Fruit fly (Drosophila melanogaster) whole organism, wandering third instar larva: ENCODE measurements around the gene kkv.

Experiments
- CG32264 ChIP-seq: fragments of 200-800 bp; sonication (Bioruptor generic); optimal IDR thresholded peaks from 2 replicates; lab custom pipeline; 2016; ENCODE audit warnings: missing biosample characterization, missing genetic modification characterization
- CG9705 ChIP-seq: fragments of 200-800 bp; sonication (Bioruptor generic); optimal IDR thresholded peaks from 2 replicates; lab custom pipeline; 2018; ENCODE audit warnings: missing biosample characterization, mild to moderate bottlenecking, missing genetic modification characterization
- Hr78 ChIP-seq: fragments of >200 bp; optimal IDR thresholded peaks from 2 replicates; lab custom pipeline; 2017; ENCODE audit warnings: missing biosample characterization, missing genetic modification characterization
- Myc ChIP-seq: fragments of >200 bp; optimal IDR thresholded peaks from 2 replicates; lab custom pipeline; 2017
- OdsH ChIP-seq: fragments of 200-800 bp; sonication (Bioruptor generic); optimal IDR thresholded peaks from 2 replicates; lab custom pipeline; 2016; ENCODE audit warnings: missing biosample characterization, mild to moderate bottlenecking, missing genetic modification characterization
- brk ChIP-seq: fragments of 200-800 bp; sonication (Bioruptor generic); optimal IDR thresholded peaks from 2 replicates; lab custom pipeline; 2016; ENCODE audit warnings: missing biosample characterization, mild to moderate bottlenecking, missing genetic modification characterization
- dsf ChIP-seq: sonication (Bioruptor generic); optimal IDR thresholded peaks from 2 replicates; lab custom pipeline; 2016; ENCODE audit warnings: missing biosample characterization, missing genetic modification characterization, borderline replicate concordance
- fru ChIP-seq: fragments of 200-800 bp; sonication (Bioruptor generic); optimal IDR thresholded peaks from 3 replicates; lab custom pipeline; 2016; ENCODE audit warnings: missing biosample characterization, mild to moderate bottlenecking, missing genetic modification characterization
- h ChIP-seq: fragments of 200-800 bp; sonication (Bioruptor generic); optimal IDR thresholded peaks from 3 replicates; lab custom pipeline; 2016; ENCODE audit warnings: missing biosample characterization, mild to moderate bottlenecking, missing genetic modification characterization
- jim ChIP-seq: fragments of 175-275, 200-325 bp; sonication (Bioruptor generic); optimal IDR thresholded peaks from 2 replicates; lab custom pipeline; 2016; ENCODE audit warnings: missing biosample characterization, mild to moderate bottlenecking, missing genetic modification characterization
- lola ChIP-seq: fragments of >200 bp; optimal IDR thresholded peaks from 2 replicates; lab custom pipeline; 2017; ENCODE audit warnings: missing biosample characterization, missing genetic modification characterization
- psq ChIP-seq: fragments of 200-800 bp; sonication (Bioruptor generic); optimal IDR thresholded peaks from 3 replicates; lab custom pipeline; 2017; ENCODE audit warnings: missing biosample characterization, mild to moderate bottlenecking, missing genetic modification characterization, moderate library complexity
- sage ChIP-seq: fragments of 200-800 bp; sonication (Bioruptor generic); optimal IDR thresholded peaks from 2 replicates; lab custom pipeline; 2016; ENCODE audit warnings: missing biosample characterization, mild to moderate bottlenecking, missing genetic modification characterization
- usp ChIP-seq: fragments of >200 bp; optimal IDR thresholded peaks from 2 replicates; lab custom pipeline; 2017; ENCODE audit warnings: missing biosample characterization, missing genetic modification characterization

- TF ChIP-seq psq (no peak), lola (GFP tag; lab: Kevin White, UChicago) (no peak), brk (GFP tag; lab: Kevin White, UChicago) (no peak), Myc (lab: Kevin White, UChicago) (no peak), jim (no peak), sage (GFP tag; lab: Kevin White, UChicago) (no peak), CG32264 (no peak), h (GFP tag; lab: Kevin White, UChicago) (no peak), OdsH (GFP tag; lab: Kevin White, UChicago) (no peak), usp (GFP tag; lab: Kevin White, UChicago) (no peak), Hr78 (GFP tag; lab: Kevin White, UChicago) (no peak), dsf (GFP tag; lab: Kevin White, UChicago) (no peak), fru (GFP tag; lab: Kevin White, UChicago) (no peak), CG9705 (GFP tag; lab: Kevin White, UChicago) (no peak)
Measured at dm6 chr3R:5369490-5370001, 23.1 kb downstream of the kkv start, which contains the start of the genes CG31542 and CG34277.
